Fruit fly (Drosophila melanogaster) whole organism, embryonic: Measurements from ENCODE around the gene Teh1.
A peak's percentile ranks its signal among the peaks of the same experiment; 100 is the strongest.

Experiments
- ATbp ChIP-seq: fragments of 200-800 bp; sonication (Bioruptor generic); optimal IDR thresholded peaks from 2 replicates; lab custom pipeline; 2017; ENCODE audit warnings: missing biosample characterization, mild to moderate bottlenecking, missing genetic modification characterization, missing genetic modification reagents
- Abd-B ChIP-seq: fragments of 200-800 bp; sonication (Bioruptor generic); optimal IDR thresholded peaks from 2 replicates; lab custom pipeline; 2018; ENCODE audit warnings: missing biosample characterization, mild to moderate bottlenecking, missing genetic modification characterization, moderate library complexity
- Aef1 ChIP-seq: fragments of 200-800 bp; sonication (Bioruptor generic); IDR thresholded peaks from 3 replicates; pipeline ENCODE4 v1.3.6; 2022; ENCODE audit warnings: missing biosample characterization, missing genetic modification characterization
- Asciz ChIP-seq: fragments of 200-800 bp; sonication (Bioruptor generic); optimal IDR thresholded peaks from 2 replicates; lab custom pipeline; 2017; ENCODE audit warnings: missing biosample characterization, mild to moderate bottlenecking, missing genetic modification characterization, missing genetic modification reagents
- Blimp-1 ChIP-seq: fragments of 200-800 bp; sonication (Bioruptor generic); optimal IDR thresholded peaks from 3 replicates; lab custom pipeline; 2018; ENCODE audit warnings: missing biosample characterization, missing genetic modification characterization, mild to moderate bottlenecking, moderate library complexity, missing genetic modification reagents
- CG10366 ChIP-seq: fragments of 200-800 bp; sonication (Bioruptor generic); IDR thresholded peaks from 2 replicates; pipeline ENCODE4 v1.3.6; 2022; ENCODE audit warnings: missing biosample characterization, missing genetic modification characterization
- CG10431 ChIP-seq: fragments of 200-800 bp; sonication (Bioruptor generic); optimal IDR thresholded peaks from 3 replicates; lab custom pipeline; 2018; ENCODE audit warnings: missing biosample characterization, mild to moderate bottlenecking, missing genetic modification characterization
- CG12219 ChIP-seq: fragments of 200-800 bp; sonication (Bioruptor generic); optimal IDR thresholded peaks from 3 replicates; lab custom pipeline; 2018; ENCODE audit warnings: missing biosample characterization, mild to moderate bottlenecking, missing genetic modification characterization
- CG12769 ChIP-seq: fragments of 200-800 bp; sonication (Bioruptor generic); optimal IDR thresholded peaks from 2 replicates; lab custom pipeline; 2019; ENCODE audit warnings: missing biosample characterization, mild to moderate bottlenecking, missing genetic modification characterization, moderate library complexity
- CG15601 ChIP-seq: fragments of 200-800 bp; sonication (Bioruptor generic); optimal IDR thresholded peaks from 3 replicates; lab custom pipeline; 2019; ENCODE audit warnings: missing biosample characterization, mild to moderate bottlenecking, missing genetic modification characterization, moderate library complexity
- CG31441 ChIP-seq: fragments of 200-800 bp; sonication (Bioruptor generic); IDR thresholded peaks from 2 replicates; pipeline ENCODE4 v1.3.6; 2022; ENCODE audit warnings: missing biosample characterization, missing genetic modification characterization
- CG3726 ChIP-seq: fragments of 200-800 bp; sonication (Bioruptor generic); IDR thresholded peaks from 3 replicates; pipeline ENCODE4, ENCODE4 v1.3.6; 2022; ENCODE audit warnings: missing biosample characterization, missing genetic modification characterization
- CG4424 ChIP-seq: fragments of 200-800 bp; sonication (Bioruptor generic); optimal IDR thresholded peaks from 3 replicates; lab custom pipeline; 2016; ENCODE audit warnings: missing biosample characterization, missing genetic modification characterization
- CG7271 ChIP-seq: fragments of 200-800 bp; sonication (Bioruptor generic); optimal IDR thresholded peaks from 2 replicates; lab custom pipeline; 2018; ENCODE audit warnings: missing biosample characterization, mild to moderate bottlenecking, missing genetic modification characterization, moderate library complexity
- CG7745 ChIP-seq: fragments of 200-800 bp; sonication (Bioruptor generic); optimal IDR thresholded peaks from 2 replicates; lab custom pipeline; 2018; ENCODE audit warnings: missing biosample characterization, mild to moderate bottlenecking, missing genetic modification characterization, moderate library complexity
- CG8281 ChIP-seq: fragments of 200-800 bp; sonication (Bioruptor generic); optimal IDR thresholded peaks from 2 replicates; lab custom pipeline; 2018; ENCODE audit warnings: missing biosample characterization, mild to moderate bottlenecking, missing genetic modification characterization, moderate library complexity
- CG9797 ChIP-seq: fragments of 200-800 bp; sonication (Bioruptor generic); optimal IDR thresholded peaks from 3 replicates; lab custom pipeline; 2018; ENCODE audit warnings: missing biosample characterization, mild to moderate bottlenecking, missing genetic modification characterization
- CG9932 ChIP-seq: fragments of 200-800 bp; sonication (Bioruptor generic); IDR thresholded peaks from 2 replicates; pipeline ENCODE4 v1.3.6; 2022; ENCODE audit warnings: missing biosample characterization, missing genetic modification characterization
- CoRest ChIP-seq: fragments of 200-800 bp; sonication (Bioruptor generic); optimal IDR thresholded peaks from 3 replicates; lab custom pipeline; 2018; ENCODE audit warnings: missing biosample characterization, mild to moderate bottlenecking, missing genetic modification characterization, moderate library complexity
- D19A ChIP-seq: fragments of 200-800 bp; optimal IDR thresholded peaks from 3 replicates; lab custom pipeline; 2019; ENCODE audit warnings: missing biosample characterization, mild to moderate bottlenecking, missing genetic modification characterization, moderate library complexity
- Dek ChIP-seq: fragments of 200-800 bp; sonication (Bioruptor generic); optimal IDR thresholded peaks from 3 replicates; lab custom pipeline; 2019; ENCODE audit warnings: missing biosample characterization, mild to moderate bottlenecking, missing genetic modification characterization, moderate library complexity
- Fer1 ChIP-seq: fragments of 200-800 bp; sonication (Bioruptor generic); optimal IDR thresholded peaks from 2 replicates; lab custom pipeline; 2017; ENCODE audit warnings: missing biosample characterization, mild to moderate bottlenecking, missing genetic modification characterization
- Lhr ChIP-seq: fragments of 200-800 bp; sonication (Bioruptor generic); optimal IDR thresholded peaks from 3 replicates; lab custom pipeline; 2017; ENCODE audit warnings: mild to moderate bottlenecking, missing biosample characterization, missing genetic modification reagents, missing genetic modification characterization
- Lim3 ChIP-seq: fragments of 200-800 bp; sonication (Bioruptor generic); IDR thresholded peaks from 2 replicates; pipeline ENCODE4 v1.3.6; 2022; ENCODE audit warnings: missing biosample characterization, missing genetic modification characterization
- Mes4 ChIP-seq: fragments of 200-800 bp; sonication (Bioruptor generic); optimal IDR thresholded peaks from 2 replicates; lab custom pipeline; 2016; ENCODE audit warnings: missing biosample characterization, missing genetic modification characterization
- NC2α ChIP-seq: fragments of 200-800 bp; sonication (Bioruptor generic); optimal IDR thresholded peaks from 2 replicates; lab custom pipeline; 2016; ENCODE audit warnings: missing biosample characterization, missing genetic modification characterization
- Opbp ChIP-seq: fragments of 200-800 bp; sonication (Bioruptor generic); IDR thresholded peaks from 3 replicates; pipeline ENCODE4 v1.3.6; 2022; ENCODE audit warnings: missing biosample characterization, missing genetic modification characterization; ENCODE audit not compliant: partially characterized antibody
- Sin3A ChIP-seq: fragments of >200 bp; optimal IDR thresholded peaks from 2 replicates; lab custom pipeline; 2018
- Usf ChIP-seq: fragments of 200-800 bp; sonication (Bioruptor generic); optimal IDR thresholded peaks from 2 replicates; lab custom pipeline; 2017; ENCODE audit warnings: missing genotype, missing biosample characterization, missing genetic modification characterization
- ci ChIP-seq: fragments of 200-800 bp; sonication (Bioruptor generic); IDR thresholded peaks from 3 replicates; pipeline ENCODE4 v1.3.6; 2022; ENCODE audit warnings: missing biosample characterization, missing genetic modification characterization
- cwo ChIP-seq: fragments of 200-800 bp; sonication (Bioruptor generic); optimal IDR thresholded peaks from 3 replicates; lab custom pipeline; 2017; ENCODE audit warnings: missing biosample characterization, missing genetic modification characterization, mild to moderate bottlenecking, moderate library complexity, missing genetic modification reagents
- dmrt11E ChIP-seq: fragments of 200-800 bp; sonication (Bioruptor generic); optimal IDR thresholded peaks from 3 replicates; lab custom pipeline; 2018; ENCODE audit warnings: missing biosample characterization, mild to moderate bottlenecking, missing genetic modification characterization, moderate library complexity
- esg ChIP-seq: fragments of 200-800 bp; sonication (Bioruptor generic); conservative IDR thresholded peaks from 2 replicates; pipeline ENCODE4 v1.3.6; 2022; ENCODE audit warnings: missing biosample characterization, missing genetic modification characterization
- exex ChIP-seq: fragments of 200-800 bp; sonication (Bioruptor generic); optimal IDR thresholded peaks from 4 replicates; lab custom pipeline; 2018; ENCODE audit warnings: missing biosample characterization, mild to moderate bottlenecking, missing genetic modification characterization, moderate library complexity
- fu2 ChIP-seq: fragments of 200-800 bp; sonication (Bioruptor generic); optimal IDR thresholded peaks from 2 replicates; lab custom pipeline; 2016; ENCODE audit warnings: missing biosample characterization, missing genetic modification characterization
- gfzf ChIP-seq: fragments of 200-800 bp; sonication (Bioruptor generic); optimal IDR thresholded peaks from 2 replicates; lab custom pipeline; 2016; ENCODE audit warnings: missing biosample characterization, mild to moderate bottlenecking, missing genetic modification characterization, moderate library complexity
- grn ChIP-seq: fragments of 200-800 bp; sonication (Bioruptor generic); optimal IDR thresholded peaks from 3 replicates; lab custom pipeline; 2017; ENCODE audit warnings: missing biosample characterization, missing genetic modification characterization
- gt ChIP-seq: fragments of 200-800 bp; sonication (Bioruptor generic); IDR thresholded peaks from 2 replicates; pipeline ENCODE4 v1.3.6; 2022; ENCODE audit warnings: missing biosample characterization, missing genetic modification characterization
- insv ChIP-seq, 2 experiments: fragments of 200-800 bp; sonication (Bioruptor generic); optimal IDR thresholded peaks; 3 replicates each; lab custom pipeline; 2016 to 2018; ENCODE audit warnings: missing biosample characterization in 2 of 2, missing genetic modification characterization in 2 of 2
- kay ChIP-seq: fragments of 200-800 bp; sonication (Bioruptor generic); optimal IDR thresholded peaks from 2 replicates; lab custom pipeline; 2016; ENCODE audit warnings: missing biosample characterization, missing genetic modification characterization
- luna ChIP-seq: fragments of 200-800 bp; sonication (Bioruptor generic); optimal IDR thresholded peaks from 2 replicates; lab custom pipeline; 2016; ENCODE audit warnings: missing biosample characterization, missing genetic modification characterization
- nerfin-1 ChIP-seq: fragments of 200-800 bp; sonication (Bioruptor generic); optimal IDR thresholded peaks from 3 replicates; lab custom pipeline; 2019; ENCODE audit warnings: missing biosample characterization, mild to moderate bottlenecking, missing genetic modification characterization, moderate library complexity
- nom ChIP-seq: fragments of 200-800 bp; sonication (Bioruptor generic); optimal IDR thresholded peaks from 2 replicates; lab custom pipeline; 2017; ENCODE audit warnings: missing biosample characterization, missing genetic modification characterization, mild to moderate bottlenecking, moderate library complexity, missing genetic modification reagents
- org-1 ChIP-seq: fragments of 200-800 bp; sonication (Bioruptor generic); optimal IDR thresholded peaks from 2 replicates; lab custom pipeline; 2017; ENCODE audit warnings: missing biosample characterization, missing genetic modification characterization
- row ChIP-seq: fragments of 200-800 bp; sonication (Bioruptor generic); IDR thresholded peaks from 3 replicates; pipeline ENCODE4 v1.3.6; 2022; ENCODE audit warnings: missing biosample characterization, missing genetic modification characterization
- sc ChIP-seq, 3 experiments: fragments of >200 bp in 2 of 3; fragments of 200-800 bp in 1 of 3; sonication (Bioruptor generic) in 1 of 3; optimal IDR thresholded peaks; 2 replicates in 2 of 3; 3 replicates in 1 of 3; lab custom pipeline; 2017; ENCODE audit warnings: mild to moderate bottlenecking in 1 of 3, missing biosample characterization in 1 of 3, missing genetic modification characterization in 1 of 3, missing genetic modification reagents in 1 of 3
- ssp ChIP-seq: fragments of 200-800 bp; sonication (Bioruptor generic); IDR thresholded peaks from 2 replicates; pipeline ENCODE4 v1.3.6; 2022; ENCODE audit warnings: missing biosample characterization, missing genetic modification characterization
- tup ChIP-seq: fragments of 200-800 bp; sonication (Bioruptor generic); optimal IDR thresholded peaks from 2 replicates; lab custom pipeline; 2016; ENCODE audit warnings: missing biosample characterization, mild to moderate bottlenecking, missing genetic modification characterization, moderate library complexity

Gene Teh1

DNA sequence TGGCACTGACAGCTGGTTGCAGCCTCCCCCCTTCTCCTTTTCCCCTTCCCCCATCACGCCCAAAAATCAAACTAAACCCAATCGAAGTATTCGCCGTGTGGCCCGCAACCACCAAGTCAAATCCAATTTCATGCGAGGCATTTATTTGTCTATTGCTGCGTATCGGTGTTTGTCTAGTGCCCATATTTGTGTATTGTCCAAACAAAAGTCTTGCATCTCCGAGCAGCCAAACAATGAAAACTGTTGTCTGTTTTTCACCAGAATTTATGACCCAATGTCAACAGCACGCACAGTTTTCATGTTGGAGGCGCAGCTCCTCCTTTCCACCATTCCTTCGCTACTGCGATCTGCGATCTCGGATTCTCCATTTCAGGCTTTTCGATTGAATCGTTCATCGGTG, 2.0 kb upstream of the Teh1 start (continued):
- TF ChIP-seq CG10431 (GFP tag; lab: Kevin White, UChicago) (peak; percentile 42), CG15601 (peak; percentile 69), Usf (GFP tag; lab: Kevin White, UChicago) (no peak), CoRest (tag; lab: Kevin White, UChicago) (peak; percentile 30), CG3726 (GFP tag; lab: Robert Waterston, UW) (0 out of 3 replicates have a peak, but pooled peaks have one; percentile 39), org-1 (peak; percentile 75), CG31441 (peak; percentile 63), CG9932 (GFP tag; lab: Robert Waterston, UW) (no peak), NC2α (peak; percentile 55), Lim3 (no peak), CG12219 (GFP tag; lab: Kevin White, UChicago) (peak; percentile 8), cwo (no peak), CG8281 (tag; lab: Kevin White, UChicago) (peak; percentile 13), kay (GFP tag; lab: Kevin White, UChicago) (peak; percentile 32), nerfin-1 (tag; lab: Kevin White, UChicago) (peak; percentile 52), CG10366 (GFP tag; lab: Robert Waterston, UW) (peak; percentile 16; the same call in 1 of the 2 replicates), gt (GFP tag; lab: Robert Waterston, UW) (no peak), gfzf (GFP tag; lab: Kevin White, UChicago) (no peak), Fer1 (GFP tag; lab: Kevin White, UChicago) (no peak), luna (no peak), tup (GFP tag; lab: Kevin White, UChicago) (no peak)
- TF ChIP-seq, all 482 proteins: peak for 185

DNA sequence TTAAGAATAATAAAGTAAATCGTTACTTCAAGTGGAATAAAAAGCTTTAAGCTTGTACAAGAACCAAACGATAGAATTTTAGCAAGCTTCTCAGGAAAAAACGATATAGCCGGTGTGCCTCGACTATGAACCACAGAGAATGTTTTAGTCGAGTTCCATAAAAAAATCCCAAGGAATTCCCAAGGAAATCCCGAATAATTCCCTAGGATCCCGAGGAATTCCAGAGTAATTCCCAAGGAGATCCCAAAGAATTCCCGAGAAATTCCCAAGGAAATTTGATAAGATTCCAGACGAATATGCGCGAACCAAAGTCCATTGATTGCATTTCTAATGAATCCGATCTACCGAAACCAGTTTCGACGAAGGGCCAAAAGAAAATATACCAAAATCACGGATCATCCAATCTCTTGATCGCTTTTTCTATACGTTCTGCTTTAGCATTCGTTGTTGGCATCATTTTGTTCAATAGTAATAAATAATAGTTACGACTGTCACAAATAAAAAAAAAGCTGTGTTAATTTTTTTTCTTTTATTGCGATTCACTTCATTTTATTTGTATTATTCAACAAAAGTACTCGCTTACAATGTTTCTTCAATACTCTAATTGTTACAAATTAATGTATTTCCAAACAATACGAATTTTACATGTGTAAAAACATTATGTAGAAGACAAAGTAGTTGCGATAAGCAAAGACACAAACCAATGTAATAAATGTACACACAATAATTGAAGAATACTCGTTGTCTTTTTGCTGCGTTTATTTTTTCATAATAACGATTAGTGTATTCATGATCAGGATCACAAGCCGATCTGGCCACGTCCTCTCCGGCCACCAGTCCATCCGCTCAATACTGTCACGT, 848 bp upstream of the Teh1 start:
- no peak for TF ChIP-seq Dek
- TF ChIP-seq esg (GFP tag; lab: Robert Waterston, UW) = no peak
- no peak for TF ChIP-seq Aef1 (GFP tag; lab: Robert Waterston, UW)
- no peak for TF ChIP-seq sc (optimal IDR thresholded peaks at IDR 0.05; lab: Kevin White, UChicago)
- no peak for TF ChIP-seq sc (GFP tag; optimal IDR thresholded peaks at IDR 0.05; lab: Kevin White, UChicago)
- peak; percentile 12 for TF ChIP-seq Abd-B (GFP tag; lab: Kevin White, UChicago)
- TF ChIP-seq ATbp (GFP tag; lab: Kevin White, UChicago) = no peak
- peak; percentile 54 for TF ChIP-seq Lhr (GFP tag; lab: Kevin White, UChicago)
- TF ChIP-seq ssp = no peak
- TF ChIP-seq dmrt11E (tag; lab: Kevin White, UChicago) = no peak
- no peak for TF ChIP-seq fu2
- TF ChIP-seq grn (GFP tag; lab: Kevin White, UChicago) = peak; percentile 61
- peak; percentile 42 for TF ChIP-seq gfzf (GFP tag; lab: Kevin White, UChicago)
- no peak for TF ChIP-seq CG9797 (GFP tag; lab: Kevin White, UChicago)
- peak; percentile 14 for TF ChIP-seq nom (GFP tag; lab: Kevin White, UChicago)
- TF ChIP-seq Mes4 (GFP tag; lab: Kevin White, UChicago) = no peak
- peak; percentile 25 for TF ChIP-seq CG7745
- TF ChIP-seq CG4424 (GFP tag; lab: Kevin White, UChicago) = no peak
- TF ChIP-seq exex (tag; lab: Kevin White, UChicago) = no peak
- no peak for TF ChIP-seq Blimp-1 (GFP tag; lab: Kevin White, UChicago)
- peak; percentile 46 for TF ChIP-seq D19A (tag; lab: Kevin White, UChicago)
- peak; percentile 18 for TF ChIP-seq Asciz (GFP tag; lab: Kevin White, UChicago)
- TF ChIP-seq CG12769 (tag; lab: Kevin White, UChicago) = peak; percentile 97
- no peak for TF ChIP-seq Sin3A (lab: Kevin White, UChicago)
- peak; percentile 21; the same call in 1 of the 3 replicates for TF ChIP-seq ci (GFP tag; lab: Robert Waterston, UW)
- peak; percentile 36 for TF ChIP-seq CG7271 (tag; lab: Kevin White, UChicago)
- TF ChIP-seq insv (GFP tag; optimal IDR thresholded peaks at IDR 0.05; lab: Kevin White, UChicago) = peak in 1 of 2 experiments; percentile 35
- TF ChIP-seq Opbp (GFP tag; lab: Robert Waterston, UW) = 0 out of 3 replicates have a peak, but pooled peaks have one; percentile 2
- TF ChIP-seq row (GFP tag; lab: Robert Waterston, UW) = no peak
